Worm (Caenorhabditis elegans) whole organism, midembryonic: ENCODE measurements around the gene M70.5.
A peak's percentile ranks its signal among the peaks of the same experiment; 100 is the strongest.
"Not testable (repeated sequence)": the region's sequence is repeated elsewhere in the genome, so short reads cannot be mapped to it uniquely, and the experiment has no call there.

Source experiments
- T22C8.4 ChIP-seq: fragments of 200-800 bp; sonication (Bioruptor generic); IDR thresholded peaks from 2 replicates; pipeline ENCODE4 v1.3.6; 2022; ENCODE audit warnings: missing genetic modification characterization, missing compliant biosample characterization
- cog-1 ChIP-seq: sonication (generic microtip); optimal IDR thresholded peaks from 2 replicates; lab custom pipeline; 2016; ENCODE audit warnings: missing genetic modification characterization, missing compliant biosample characterization
- flt-1 ChIP-seq: fragments of 200-800 bp; sonication (Bioruptor generic); IDR thresholded peaks from 2 replicates; pipeline ENCODE4 v1.3.6; 2022; ENCODE audit warnings: missing genetic modification characterization, missing compliant biosample characterization
- klf-2 ChIP-seq: fragments of 200-800 bp; sonication (Bioruptor generic); conservative IDR thresholded peaks from 2 replicates; pipeline ENCODE4 v1.3.6; 2022; ENCODE audit warnings: missing genetic modification reagents, missing genetic modification characterization, missing compliant biosample characterization
- med-1 ChIP-seq: sonication (generic microtip); optimal IDR thresholded peaks from 2 replicates; lab custom pipeline; 2017; ENCODE audit warnings: missing genetic modification characterization, mild to moderate bottlenecking, missing compliant biosample characterization, antibody characterized with exemption, missing genetic modification reagents; ENCODE audit not compliant: insufficient read depth
- ref-1 ChIP-seq: fragments of 200-800 bp; sonication (Bioruptor generic); conservative IDR thresholded peaks from 2 replicates; pipeline ENCODE4 v1.3.6; 2022; ENCODE audit warnings: missing genetic modification reagents, missing genetic modification characterization, missing compliant biosample characterization
- tab-1 ChIP-seq: fragments of 200-800 bp; sonication (Bioruptor generic); IDR thresholded peaks from 2 replicates; pipeline ENCODE4 v1.3.6; 2022; ENCODE audit warnings: missing genetic modification characterization, missing compliant biosample characterization
- ztf-23 ChIP-seq: fragments of 200-800 bp; sonication (Bioruptor generic); IDR thresholded peaks from 2 replicates; pipeline ENCODE4 v1.3.6; 2022; ENCODE audit warnings: missing genetic modification reagents, missing genetic modification characterization, missing compliant biosample characterization
- ztf-29 ChIP-seq: fragments of 200-800 bp; sonication (Bioruptor generic); IDR thresholded peaks from 2 replicates; pipeline ENCODE4 v1.3.6; 2022; ENCODE audit warnings: missing genetic modification reagents, missing genetic modification characterization, missing compliant biosample characterization

The M70.5 gene

ce11 chrIV:2253392-2254048 is 21.9 kb downstream of the M70.5 start:
- no peak for TF ChIP-seq ztf-23 (GFP tag; lab: Robert Waterston, UW)
- peak; percentile 46 for TF ChIP-seq T22C8.4 (GFP tag; lab: Robert Waterston, UW)

- TF ChIP-seq T22C8.4 (GFP tag; lab: Robert Waterston, UW) (no peak), flt-1 (GFP tag; lab: Robert Waterston, UW) (no peak), klf-2 (no peak), ztf-29 (GFP tag; lab: Robert Waterston, UW) (no peak), ref-1 (no peak), med-1 (GFP tag; lab: Kevin White, UChicago) (no peak), ztf-23 (GFP tag; lab: Robert Waterston, UW) (no peak), cog-1 (tag; lab: Kevin White, UChicago) (no peak), tab-1 (GFP tag; lab: Robert Waterston, UW) (no peak)
These were observed 29.3 kb downstream of the M70.5 start for ce11 chrIV:2246150-2246549.

ce11 chrIV:2245565-2245964 is 29.9 kb downstream of the M70.5 start, which contains the start of gene M70.1:
Gene M70.1, plus strand, starts transcription at chrIV:2245865.
- not testable (repeated sequence) for TF ChIP-seq klf-2; cog-1 (tag; lab: Kevin White, UChicago); flt-1 (GFP tag; lab: Robert Waterston, UW)

ce11 chrIV:2242349-2243088 is 32.9 kb downstream of the M70.5 start, which contains the start of the genes M70.3 and M70.2:
Gene M70.3, minus strand, starts transcription at chrIV:2242449.
Gene M70.2, plus strand, starts transcription at chrIV:2243038.
- TF ChIP-seq ztf-29 (GFP tag; lab: Robert Waterston, UW) (no peak), ref-1 (no peak), T22C8.4 (GFP tag; lab: Robert Waterston, UW) (no peak), med-1 (GFP tag; lab: Kevin White, UChicago) (no peak), ztf-23 (GFP tag; lab: Robert Waterston, UW) (no peak), klf-2 (no peak), flt-1 (GFP tag; lab: Robert Waterston, UW) (no peak), tab-1 (GFP tag; lab: Robert Waterston, UW) (no peak)

ce11 chrIV:2236654-2237613 is 38.5 kb downstream of the M70.5 start:
- TF ChIP-seq tab-1 (GFP tag; lab: Robert Waterston, UW): 0 out of 2 replicates have a peak, but pooled peaks have one; percentile 20
- TF ChIP-seq med-1 (GFP tag; lab: Kevin White, UChicago): no peak
- no peak for TF ChIP-seq flt-1 (GFP tag; lab: Robert Waterston, UW)
- no peak for TF ChIP-seq klf-2
- no peak for TF ChIP-seq ref-1
- TF ChIP-seq T22C8.4 (GFP tag; lab: Robert Waterston, UW): peak; percentile 90
- no peak for TF ChIP-seq cog-1 (tag; lab: Kevin White, UChicago)
- no peak for TF ChIP-seq ztf-23 (GFP tag; lab: Robert Waterston, UW)
- TF ChIP-seq ztf-29 (GFP tag; lab: Robert Waterston, UW): no peak

- peak; percentile 93 for TF ChIP-seq T22C8.4 (GFP tag; lab: Robert Waterston, UW)
- TF ChIP-seq ztf-23 (GFP tag; lab: Robert Waterston, UW): no peak
These were observed 39.4 kb downstream of the M70.5 start for ce11 chrIV:2235983-2236382.

- peak; percentile 95 for TF ChIP-seq T22C8.4 (GFP tag; lab: Robert Waterston, UW)
These were observed 42.2 kb downstream of the M70.5 start for ce11 chrIV:2233222-2233621.

- peak; percentile 96 for TF ChIP-seq T22C8.4 (GFP tag; lab: Robert Waterston, UW)
These were observed 43.7 kb downstream of the M70.5 start for ce11 chrIV:2231726-2232125.

ce11 chrIV:2228678-2229077 is 46.7 kb downstream of the M70.5 start:
- no peak for TF ChIP-seq T22C8.4 (GFP tag; lab: Robert Waterston, UW)
- TF ChIP-seq ztf-29 (GFP tag; lab: Robert Waterston, UW): no peak
- TF ChIP-seq tab-1 (GFP tag; lab: Robert Waterston, UW): no peak
- no peak for TF ChIP-seq med-1 (GFP tag; lab: Kevin White, UChicago)
- no peak for TF ChIP-seq klf-2
- TF ChIP-seq ref-1: no peak
- TF ChIP-seq cog-1 (tag; lab: Kevin White, UChicago): no peak
- no peak for TF ChIP-seq flt-1 (GFP tag; lab: Robert Waterston, UW)
- no peak for TF ChIP-seq ztf-23 (GFP tag; lab: Robert Waterston, UW)

- TF ChIP-seq tab-1 (GFP tag; lab: Robert Waterston, UW): no peak
- no peak for TF ChIP-seq ztf-29 (GFP tag; lab: Robert Waterston, UW)
- no peak for TF ChIP-seq cog-1 (tag; lab: Kevin White, UChicago)
- TF ChIP-seq med-1 (GFP tag; lab: Kevin White, UChicago): no peak
- TF ChIP-seq flt-1 (GFP tag; lab: Robert Waterston, UW): no peak
- no peak for TF ChIP-seq klf-2
- TF ChIP-seq T22C8.4 (GFP tag; lab: Robert Waterston, UW): no peak
- TF ChIP-seq ref-1: no peak
- no peak for TF ChIP-seq ztf-23 (GFP tag; lab: Robert Waterston, UW)
These were observed 51.7 kb downstream of the M70.5 start for ce11 chrIV:2223685-2224084.
